Fruit fly (Drosophila melanogaster) whole organism, wandering third instar larva: Measurements from ENCODE around the gene Naxd.

ENCODE experiments used
- CG9705 ChIP-seq: fragments of 200-800 bp; sonication (Bioruptor generic); optimal IDR thresholded peaks from 2 replicates; lab custom pipeline; 2018; ENCODE audit warnings: missing biosample characterization, mild to moderate bottlenecking, missing genetic modification characterization
- Hnf4 ChIP-seq: fragments of 200-800 bp; sonication (Bioruptor generic); optimal IDR thresholded peaks from 2 replicates; lab custom pipeline; 2016; ENCODE audit warnings: missing biosample characterization, mild to moderate bottlenecking, missing genetic modification characterization
- Hr83 ChIP-seq: fragments of 200-300 bp; sonication (Bioruptor generic); optimal IDR thresholded peaks from 2 replicates; lab custom pipeline; 2016; ENCODE audit warnings: missing biosample characterization, mild to moderate bottlenecking, missing genetic modification characterization, moderate library complexity; ENCODE audit not compliant: poor library complexity, severe bottlenecking
- Mio ChIP-seq: sonication (Bioruptor generic); optimal IDR thresholded peaks from 2 replicates; lab custom pipeline; 2016; ENCODE audit warnings: missing biosample characterization, missing genetic modification characterization
- Sp1 ChIP-seq: fragments of 200-800 bp; sonication (Bioruptor generic); optimal IDR thresholded peaks from 3 replicates; lab custom pipeline; 2019; ENCODE audit warnings: missing biosample characterization, mild to moderate bottlenecking, missing genetic modification characterization, moderate library complexity
- br ChIP-seq: fragments of 200-800 bp; sonication (Bioruptor generic); optimal IDR thresholded peaks from 2 replicates; lab custom pipeline; 2016; ENCODE audit warnings: missing biosample characterization, missing genetic modification characterization
- foxo ChIP-seq, 2 experiments: fragments of 200-800 bp; sonication (Bioruptor generic); optimal IDR thresholded peaks; 2 replicates in 1 of 2; 3 replicates in 1 of 2; lab custom pipeline; 2016 to 2017; ENCODE audit warnings: missing biosample characterization in 2 of 2, missing genetic modification characterization in 2 of 2
- fru ChIP-seq: fragments of 200-800 bp; sonication (Bioruptor generic); optimal IDR thresholded peaks from 3 replicates; lab custom pipeline; 2016; ENCODE audit warnings: missing biosample characterization, mild to moderate bottlenecking, missing genetic modification characterization
- h ChIP-seq: fragments of 200-800 bp; sonication (Bioruptor generic); optimal IDR thresholded peaks from 3 replicates; lab custom pipeline; 2016; ENCODE audit warnings: missing biosample characterization, mild to moderate bottlenecking, missing genetic modification characterization
- lola ChIP-seq: fragments of >200 bp; optimal IDR thresholded peaks from 2 replicates; lab custom pipeline; 2017; ENCODE audit warnings: missing biosample characterization, missing genetic modification characterization
- rgr ChIP-seq: fragments of 200-800 bp; sonication (Bioruptor generic); optimal IDR thresholded peaks from 3 replicates; lab custom pipeline; 2016; ENCODE audit warnings: missing biosample characterization, mild to moderate bottlenecking, missing genetic modification characterization
- sage ChIP-seq: fragments of 200-800 bp; sonication (Bioruptor generic); optimal IDR thresholded peaks from 2 replicates; lab custom pipeline; 2016; ENCODE audit warnings: missing biosample characterization, mild to moderate bottlenecking, missing genetic modification characterization
- sv ChIP-seq: fragments of 200-800 bp; sonication (Bioruptor generic); optimal IDR thresholded peaks from 3 replicates; lab custom pipeline; 2016; ENCODE audit warnings: missing biosample characterization, missing genetic modification characterization
- usp ChIP-seq: fragments of >200 bp; optimal IDR thresholded peaks from 2 replicates; lab custom pipeline; 2017; ENCODE audit warnings: missing biosample characterization, missing genetic modification characterization

DNA sequence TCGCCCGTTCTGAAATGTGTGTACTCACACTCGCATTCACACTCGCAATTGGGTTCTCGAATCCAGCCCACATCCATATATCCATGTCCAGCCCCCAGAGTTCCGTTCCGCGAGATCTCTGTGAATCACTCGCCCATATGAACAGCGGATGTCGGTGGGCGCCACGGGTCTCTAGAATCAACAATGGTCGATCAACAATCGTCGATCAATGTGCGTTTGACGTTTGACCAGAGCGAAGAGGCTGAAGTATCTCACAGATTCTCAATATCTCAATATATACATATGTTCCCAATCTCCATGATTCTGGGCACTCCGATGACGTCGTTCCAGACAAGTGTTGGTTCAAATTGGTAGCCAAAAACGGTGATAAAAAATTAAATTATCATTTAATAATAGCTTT, 8.4 kb downstream of the Naxd start:
- no peak for TF ChIP-seq rgr (GFP tag; lab: Kevin White, UChicago)
- no peak for TF ChIP-seq CG9705 (GFP tag; lab: Kevin White, UChicago)
- no peak for TF ChIP-seq lola (GFP tag; lab: Kevin White, UChicago)
- TF ChIP-seq Sp1: no peak
- no peak for TF ChIP-seq sv
- TF ChIP-seq sage (GFP tag; lab: Kevin White, UChicago): no peak
- no peak for TF ChIP-seq fru
- TF ChIP-seq foxo (GFP tag; optimal IDR thresholded peaks at IDR 0.05; lab: Kevin White, UChicago): no peak
- TF ChIP-seq Mio (GFP tag; lab: Kevin White, UChicago): no peak
- no peak for TF ChIP-seq usp (GFP tag; lab: Kevin White, UChicago)
- TF ChIP-seq h: no peak
- TF ChIP-seq Hr83: no peak
- no peak for TF ChIP-seq Hnf4 (GFP tag; lab: Kevin White, UChicago)
- TF ChIP-seq br (GFP tag; lab: Kevin White, UChicago): no peak
